Fruit fly (Drosophila melanogaster) whole organism, prepupa: ENCODE data around the gene eEF1delta.

Source experiments
- Blimp-1 ChIP-seq: fragments of 200-800 bp; sonication (Bioruptor generic); optimal IDR thresholded peaks from 3 replicates; lab custom pipeline; 2017; ENCODE audit warnings: missing biosample characterization, missing genetic modification characterization, mild to moderate bottlenecking, moderate library complexity, missing genetic modification reagents
- CG10669 ChIP-seq: fragments of 200-800 bp; sonication (Bioruptor generic); optimal IDR thresholded peaks from 3 replicates; lab custom pipeline; 2018; ENCODE audit warnings: missing biosample characterization, mild to moderate bottlenecking, missing genetic modification characterization, moderate library complexity
- CG11762 ChIP-seq: fragments of 200-800 bp; sonication (Bioruptor generic); optimal IDR thresholded peaks from 3 replicates; lab custom pipeline; 2016; ENCODE audit warnings: missing biosample characterization, missing genetic modification characterization; ENCODE audit not compliant: insufficient read depth
- CG1621 ChIP-seq: fragments of 200-800 bp; sonication (Bioruptor generic); optimal IDR thresholded peaks from 3 replicates; lab custom pipeline; 2018; ENCODE audit warnings: missing biosample characterization, mild to moderate bottlenecking, missing genetic modification characterization
- CG16779 ChIP-seq: fragments of 200-800 bp; sonication (Bioruptor generic); optimal IDR thresholded peaks from 3 replicates; lab custom pipeline; 2017; ENCODE audit warnings: missing biosample characterization, mild to moderate bottlenecking, missing genetic modification characterization
- CG3032 ChIP-seq: fragments of 200-800 bp; optimal IDR thresholded peaks from 2 replicates; lab custom pipeline; 2019; ENCODE audit warnings: missing biosample characterization, mild to moderate bottlenecking, missing genetic modification characterization, moderate library complexity
- CG31627 ChIP-seq: fragments of 200-800 bp; sonication (Bioruptor generic); optimal IDR thresholded peaks from 3 replicates; lab custom pipeline; 2016; ENCODE audit warnings: missing biosample characterization, missing genetic modification characterization
- CG34406 ChIP-seq: fragments of 200-800 bp; sonication (Bioruptor generic); optimal IDR thresholded peaks from 3 replicates; lab custom pipeline; 2016; ENCODE audit warnings: missing biosample characterization, missing genetic modification characterization
- CG4318 ChIP-seq: fragments of 200-800 bp; sonication (Bioruptor generic); optimal IDR thresholded peaks from 3 replicates; lab custom pipeline; 2017; ENCODE audit warnings: missing biosample characterization, mild to moderate bottlenecking, missing genetic modification characterization
- CG6163 ChIP-seq: fragments of 200-800 bp; sonication (Bioruptor generic); IDR thresholded peaks from 3 replicates; pipeline ENCODE4 v1.3.6; 2022; ENCODE audit warnings: missing biosample characterization, missing genetic modification characterization
- CG6792 ChIP-seq: fragments of 200-800 bp; sonication (Bioruptor generic); optimal IDR thresholded peaks from 3 replicates; lab custom pipeline; 2016; ENCODE audit warnings: missing biosample characterization, missing genetic modification characterization
- CG6854 ChIP-seq: fragments of 200-800 bp; sonication (Bioruptor generic); optimal IDR thresholded peaks from 2 replicates; lab custom pipeline; 2017; ENCODE audit warnings: missing biosample characterization, mild to moderate bottlenecking, missing genetic modification characterization
- CG7368 ChIP-seq: fragments of 200-800 bp; sonication (Bioruptor generic); optimal IDR thresholded peaks from 3 replicates; lab custom pipeline; 2016; ENCODE audit warnings: missing biosample characterization, missing genetic modification characterization
- CG8119 ChIP-seq: fragments of 200-800 bp; sonication (Bioruptor generic); IDR thresholded peaks from 3 replicates; pipeline ENCODE4 v1.3.6; 2022; ENCODE audit warnings: missing biosample characterization, missing genetic modification characterization
- CG8319 ChIP-seq: fragments of 200-800 bp; sonication (Bioruptor generic); optimal IDR thresholded peaks from 3 replicates; lab custom pipeline; 2016; ENCODE audit warnings: missing biosample characterization, missing genetic modification characterization
- CG8632 ChIP-seq: fragments of 200-800 bp; sonication (Bioruptor generic); optimal IDR thresholded peaks from 3 replicates; lab custom pipeline; 2016; ENCODE audit warnings: missing biosample characterization, missing genetic modification characterization
- CG9139 ChIP-seq: fragments of 200-800 bp; sonication (Bioruptor generic); optimal IDR thresholded peaks from 3 replicates; lab custom pipeline; 2017; ENCODE audit warnings: missing biosample characterization, mild to moderate bottlenecking, missing genetic modification characterization
- Eip78C ChIP-seq: fragments of 200-800 bp; sonication (Bioruptor generic); peaks from one replicate; lab custom pipeline; 2016; ENCODE audit warnings: missing biosample characterization, missing genetic modification characterization
- Eip93F ChIP-seq: fragments of 200-800 bp; sonication (Bioruptor generic); optimal IDR thresholded peaks from 2 replicates; lab custom pipeline; 2016; ENCODE audit warnings: missing biosample characterization, mild to moderate bottlenecking, missing genetic modification characterization
- Ets21C ChIP-seq: fragments of 200-800 bp; sonication (Bioruptor generic); optimal IDR thresholded peaks from 3 replicates; lab custom pipeline; 2016; ENCODE audit warnings: missing biosample characterization, missing genetic modification characterization
- Ets96B ChIP-seq: fragments of 200-800 bp; optimal IDR thresholded peaks from 2 replicates; lab custom pipeline; 2019; ENCODE audit warnings: missing biosample characterization, mild to moderate bottlenecking, missing genetic modification characterization, moderate library complexity
- Hr38 ChIP-seq: sonication (Bioruptor generic); optimal IDR thresholded peaks from 2 replicates; lab custom pipeline; 2016; ENCODE audit warnings: missing biosample characterization, missing genetic modification characterization
- Hr39 ChIP-seq: fragments of 200-800 bp; sonication (Bioruptor generic); optimal IDR thresholded peaks from 2 replicates; lab custom pipeline; 2016; ENCODE audit warnings: missing biosample characterization, missing genetic modification characterization
- Hr4 ChIP-seq: fragments of 200-800 bp; sonication (Bioruptor generic); optimal IDR thresholded peaks from 3 replicates; lab custom pipeline; 2016; ENCODE audit warnings: missing biosample characterization, missing genetic modification characterization
- Lpt ChIP-seq: fragments of 200-800 bp; sonication (Bioruptor generic); optimal IDR thresholded peaks from 3 replicates; lab custom pipeline; 2016; ENCODE audit warnings: missing biosample characterization, missing genetic modification characterization
- Met ChIP-seq: fragments of 200-800 bp; sonication (Bioruptor generic); optimal IDR thresholded peaks from 3 replicates; lab custom pipeline; 2016; ENCODE audit warnings: missing biosample characterization, missing genetic modification characterization
- OdsH ChIP-seq: fragments of 200-800 bp; sonication (Bioruptor generic); optimal IDR thresholded peaks from 3 replicates; lab custom pipeline; 2016; ENCODE audit warnings: missing biosample characterization, missing genetic modification characterization
- Smox ChIP-seq: fragments of 200-800 bp; sonication (Bioruptor generic); optimal IDR thresholded peaks from 3 replicates; lab custom pipeline; 2016; ENCODE audit warnings: missing biosample characterization, missing genetic modification characterization
- Sox15 ChIP-seq: fragments of 200-800 bp; sonication (Bioruptor generic); optimal IDR thresholded peaks from 3 replicates; lab custom pipeline; 2016; ENCODE audit warnings: missing biosample characterization, missing genetic modification characterization
- achi ChIP-seq: fragments of 200-800 bp; sonication (Bioruptor generic); optimal IDR thresholded peaks from 3 replicates; lab custom pipeline; 2016; ENCODE audit warnings: missing biosample characterization, missing genetic modification characterization
- acj6 ChIP-seq: fragments of 200-800 bp; sonication (Bioruptor generic); optimal IDR thresholded peaks from 3 replicates; lab custom pipeline; 2016; ENCODE audit warnings: missing biosample characterization, missing genetic modification characterization
- dac ChIP-seq: fragments of 200-800 bp; sonication (Bioruptor generic); optimal IDR thresholded peaks from 2 replicates; lab custom pipeline; 2017; ENCODE audit warnings: missing biosample characterization, mild to moderate bottlenecking, missing genetic modification characterization
- eg ChIP-seq: fragments of 200-800 bp; sonication (Bioruptor generic); IDR thresholded peaks from 3 replicates; pipeline ENCODE4 v1.3.6; 2022; ENCODE audit warnings: missing biosample characterization, missing genetic modification characterization
- esn ChIP-seq: fragments of 200-800 bp; sonication (Bioruptor generic); optimal IDR thresholded peaks from 2 replicates; lab custom pipeline; 2016; ENCODE audit warnings: missing biosample characterization, mild to moderate bottlenecking, missing genetic modification characterization, moderate library complexity
- fd59A ChIP-seq: fragments of 200-800 bp; sonication (Bioruptor generic); optimal IDR thresholded peaks from 2 replicates; lab custom pipeline; 2017; ENCODE audit warnings: missing biosample characterization, mild to moderate bottlenecking, missing genetic modification characterization, missing genetic modification reagents
- fd85E ChIP-seq: fragments of 200-800 bp; sonication (Bioruptor generic); optimal IDR thresholded peaks from 3 replicates; lab custom pipeline; 2016; ENCODE audit warnings: missing biosample characterization, missing genetic modification characterization
- fkh ChIP-seq: fragments of 200-800 bp; sonication (Bioruptor generic); optimal IDR thresholded peaks from 3 replicates; lab custom pipeline; 2017; ENCODE audit warnings: missing biosample characterization, mild to moderate bottlenecking, missing genetic modification characterization, moderate library complexity
- lz ChIP-seq: fragments of 200-800 bp; sonication (Bioruptor generic); optimal IDR thresholded peaks from 3 replicates; lab custom pipeline; 2016; ENCODE audit warnings: missing biosample characterization, missing genetic modification characterization
- pdm3 ChIP-seq: fragments of 200-800 bp; sonication (Bioruptor generic); optimal IDR thresholded peaks from 3 replicates; lab custom pipeline; 2016; ENCODE audit warnings: missing biosample characterization, missing genetic modification characterization
- ss ChIP-seq, 2 experiments: fragments of 200-800 bp; sonication (Bioruptor generic); optimal IDR thresholded peaks; 2 replicates in 1 of 2; 3 replicates in 1 of 2; lab custom pipeline; 2017 to 2018; ENCODE audit warnings: mild to moderate bottlenecking in 2 of 2, missing biosample characterization in 2 of 2, missing genetic modification characterization in 2 of 2, moderate library complexity in 1 of 2
- svp ChIP-seq: fragments of 200-800 bp; sonication (Bioruptor generic); peaks from one replicate; lab custom pipeline; 2016; ENCODE audit warnings: missing biosample characterization, missing genetic modification characterization
- topi ChIP-seq: fragments of 200-800 bp; sonication (Bioruptor generic); optimal IDR thresholded peaks from 3 replicates; lab custom pipeline; 2016; ENCODE audit warnings: missing biosample characterization, missing genetic modification characterization
- vri ChIP-seq: fragments of 200-800 bp; sonication (Bioruptor generic); optimal IDR thresholded peaks from 3 replicates; lab custom pipeline; 2016; ENCODE audit warnings: missing biosample characterization, mild to moderate bottlenecking, missing genetic modification characterization

The eEF1delta gene

DNA sequence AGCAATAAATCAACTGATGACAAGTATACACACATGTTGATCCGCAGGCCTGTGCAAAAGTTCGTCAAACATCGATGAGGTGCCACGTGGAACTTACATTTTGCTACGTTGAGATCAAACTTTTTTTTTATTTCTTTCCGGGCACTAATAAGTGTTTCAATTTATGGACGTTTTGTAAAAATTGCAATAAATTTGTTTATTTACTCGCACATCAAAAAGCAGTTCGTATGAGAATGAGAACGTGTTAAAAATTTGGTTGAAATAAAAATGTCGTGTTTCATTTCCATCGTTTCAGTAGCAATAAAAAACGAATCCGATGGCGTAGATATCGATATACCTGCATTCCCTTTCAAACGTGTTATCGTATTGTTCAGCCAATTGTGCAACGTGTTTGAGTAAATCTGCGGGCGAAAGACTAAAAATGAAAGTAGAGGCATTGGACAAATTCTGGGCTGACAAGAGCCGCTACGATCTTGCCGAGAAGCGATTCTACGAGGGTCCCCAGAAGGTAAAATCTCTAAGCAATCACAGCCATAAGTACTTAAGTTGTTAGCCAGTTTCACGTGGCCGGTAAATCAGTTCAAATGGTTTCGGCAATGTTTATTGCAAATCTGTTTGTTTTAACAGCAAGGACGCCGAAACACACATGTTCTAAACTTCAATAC is at the start of gene eEF1delta:
eEF1delta (plus strand) TSS at position 356 of the 665 bp plus-strand sequence.
- TF ChIP-seq CG8632 (GFP tag; lab: Kevin White, UChicago) (no peak), eg (GFP tag; lab: Robert Waterston, UW) (no peak), CG6792 (GFP tag; lab: Kevin White, UChicago) (no peak), CG11762 (GFP tag; lab: Kevin White, UChicago) (no peak), CG10669 (GFP tag; lab: Kevin White, UChicago) (no peak), topi (GFP tag; lab: Kevin White, UChicago) (no peak), vri (no peak), Ets96B (tag; lab: Kevin White, UChicago) (no peak), CG7368 (GFP tag; lab: Kevin White, UChicago) (no peak), fd85E (GFP tag; lab: Kevin White, UChicago) (no peak), Lpt (GFP tag; lab: Kevin White, UChicago) (no peak), Met (GFP tag; lab: Kevin White, UChicago) (no peak), Hr38 (GFP tag; lab: Kevin White, UChicago) (no peak), CG9139 (GFP tag; lab: Kevin White, UChicago) (no peak), CG8319 (GFP tag; lab: Kevin White, UChicago) (no peak), dac (GFP tag; lab: Kevin White, UChicago) (no peak), fd59A (GFP tag; lab: Kevin White, UChicago) (no peak), Smox (no peak), Hr4 (GFP tag; lab: Kevin White, UChicago) (no peak)

DNA sequence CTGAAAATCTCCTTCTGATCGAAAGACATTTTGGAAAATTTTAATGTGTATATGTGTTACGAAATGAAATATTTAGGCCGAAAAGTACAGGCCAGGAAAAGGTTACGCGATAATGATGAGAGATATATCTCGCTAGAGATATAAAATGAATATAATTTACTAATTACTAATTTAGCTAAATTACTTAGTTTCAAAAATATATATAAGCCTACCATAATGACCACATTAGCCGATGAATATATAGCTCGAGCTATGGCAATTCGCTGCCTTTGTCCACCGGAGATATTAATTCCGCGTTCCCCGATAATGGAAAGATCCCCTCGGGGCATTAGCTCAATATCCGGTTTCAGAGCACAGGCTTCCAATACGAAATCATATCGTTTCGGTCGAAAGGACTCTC is 40.9 kb upstream of the eEF1delta start, which contains the start of gene Fum4:
Fum4 (minus strand) TSS at position 101 of the 400 bp plus-strand sequence.
- TF ChIP-seq svp (GFP tag; lab: Kevin White, UChicago) (no peak), CG4318 (GFP tag; lab: Kevin White, UChicago) (no peak), CG31627 (GFP tag; lab: Kevin White, UChicago) (no peak), CG3032 (tag; lab: Kevin White, UChicago) (no peak), CG1621 (tag; lab: Kevin White, UChicago) (no peak), eg (GFP tag; lab: Robert Waterston, UW) (no peak), ss (GFP tag; optimal IDR thresholded peaks at IDR 0.05; lab: Kevin White, UChicago) (no peak)
- TF ChIP-seq, all 60 proteins: peak for 0

DNA sequence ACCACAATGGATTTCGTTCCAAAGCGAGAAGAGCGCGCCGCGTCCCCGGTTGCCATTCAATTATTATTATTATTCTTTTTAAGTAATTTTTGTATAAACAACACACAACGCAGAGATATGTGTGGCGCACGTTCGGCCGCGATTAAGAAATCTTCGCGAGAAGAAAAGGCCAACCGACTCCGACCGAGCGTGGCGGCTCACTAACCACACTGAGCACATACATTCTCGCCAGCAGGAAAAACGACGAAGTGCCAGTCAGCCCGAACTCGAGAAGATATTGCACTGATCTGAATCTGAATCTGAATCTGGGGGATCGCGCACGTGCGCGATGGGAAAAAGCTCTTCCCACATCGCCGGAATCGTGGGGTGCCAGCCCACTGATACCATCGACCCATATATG is 33.4 kb upstream of the eEF1delta start, which contains the start of gene Sur:
Sur (minus strand) TSS at position 207 of the 400 bp plus-strand sequence.
- TF ChIP-seq Eip78C: peak; percentile 58
- peak; percentile 18; the same call in 1 of the 3 replicates for TF ChIP-seq CG6163 (GFP tag; lab: Robert Waterston, UW)
- TF ChIP-seq CG34406 (GFP tag; lab: Kevin White, UChicago): no peak
- peak; percentile 84 for TF ChIP-seq svp (GFP tag; lab: Kevin White, UChicago)
- TF ChIP-seq fkh (GFP tag; lab: Kevin White, UChicago): peak; percentile 15

DNA sequence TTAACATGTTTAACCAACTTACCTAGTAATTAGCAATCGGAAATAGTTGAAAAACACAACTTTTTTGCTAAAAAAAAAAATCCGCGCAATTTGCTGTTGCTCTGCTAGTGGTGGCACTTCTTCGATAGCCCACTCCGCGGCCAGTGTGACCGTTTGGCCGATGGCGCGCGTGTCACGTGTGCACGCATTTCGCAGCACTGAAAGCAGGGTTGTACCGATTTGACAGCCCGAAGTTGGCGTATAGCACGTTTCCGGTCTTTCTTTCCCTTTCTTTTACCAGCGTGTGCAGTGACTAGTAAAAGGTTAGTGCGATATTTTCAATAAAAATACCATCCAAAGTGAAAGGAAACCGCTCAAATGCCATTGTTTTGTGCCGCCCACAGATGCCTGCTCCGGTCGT is 31.5 kb upstream of the eEF1delta start, which contains the start of the genes Ripalpha and RpL7:
Ripalpha (minus strand) TSS at position 128 of the 400 bp plus-strand sequence.
RpL7 (plus strand) TSS at position 158 of the 400 bp plus-strand sequence.
- peak; percentile 81 to 94 for TF ChIP-seq ss (GFP tag; optimal IDR thresholded peaks at IDR 0.05; lab: Kevin White, UChicago)
- TF ChIP-seq Smox: peak; percentile 90
- TF ChIP-seq Hr39 (GFP tag; lab: Kevin White, UChicago): peak; percentile 93
- TF ChIP-seq CG8632 (GFP tag; lab: Kevin White, UChicago): peak; percentile 83
- peak; percentile 96 for TF ChIP-seq CG6163 (GFP tag; lab: Robert Waterston, UW)
- peak; percentile 97 for TF ChIP-seq esn (GFP tag; lab: Kevin White, UChicago)
- peak; percentile 93 for TF ChIP-seq CG7368 (GFP tag; lab: Kevin White, UChicago)
- peak; percentile 60; the same call in 1 of the 3 replicates for TF ChIP-seq CG8119 (GFP tag; lab: Robert Waterston, UW)
- peak; percentile 93 for TF ChIP-seq acj6 (GFP tag; lab: Kevin White, UChicago)
- TF ChIP-seq Lpt (GFP tag; lab: Kevin White, UChicago): peak; percentile 78
- no peak for TF ChIP-seq Hr38 (GFP tag; lab: Kevin White, UChicago)
- peak; percentile 97 for TF ChIP-seq lz
- TF ChIP-seq CG9139 (GFP tag; lab: Kevin White, UChicago): peak; percentile 91
- TF ChIP-seq topi (GFP tag; lab: Kevin White, UChicago): peak; percentile 95
- TF ChIP-seq Blimp-1 (GFP tag; lab: Kevin White, UChicago): peak; percentile 90
- peak; percentile 90 for TF ChIP-seq fkh (GFP tag; lab: Kevin White, UChicago)
- TF ChIP-seq Ets21C: peak; percentile 84
- peak; percentile 98 for TF ChIP-seq vri
- peak; percentile 92 for TF ChIP-seq svp (GFP tag; lab: Kevin White, UChicago)
- TF ChIP-seq Sox15: peak; percentile 82
- no peak for TF ChIP-seq Eip93F (GFP tag; lab: Kevin White, UChicago)
- peak; percentile 93 for TF ChIP-seq CG6854 (GFP tag; lab: Kevin White, UChicago)
- TF ChIP-seq pdm3: peak; percentile 92
- TF ChIP-seq OdsH: peak; percentile 96
- no peak for TF ChIP-seq CG16779 (tag; lab: Kevin White, UChicago)
- TF ChIP-seq achi (GFP tag; lab: Kevin White, UChicago): peak; percentile 100
